Worm (Caenorhabditis elegans): ENCODE data around the gene spe-49.

spe-49 gene

ce11 chrV:6280067-6280466, 1.1 kb upstream of the spe-49 start:
- no peak for TF ChIP-seq hlh-26 (GFP tag; conservative IDR thresholded peaks at IDR 0.05)
- TF ChIP-seq nhr-80 (tag; optimal IDR thresholded peaks at IDR 0.05), result peak; percentile 34
- TF ChIP-seq lsy-27 (tag; optimal IDR thresholded peaks at IDR 0.05; ENCODE audit: borderline replicate concordance, insufficient read depth), result no peak
- TF ChIP-seq F55B11.4 (tag; optimal IDR thresholded peaks at IDR 0.05; ENCODE audit: borderline replicate concordance, insufficient read depth), result no peak

ce11 chrV:6286343-6286742, 5.2 kb downstream of the spe-49 start, which contains the start of gene srn-1:
Gene srn-1, minus strand, starts transcription at chrV:6286443.
- TF ChIP-seq hmg-1.2 (GFP tag; IDR thresholded peaks at IDR 0.05) (no peak), egrh-3 (GFP tag; IDR thresholded peaks at IDR 0.05) (no peak), aptf-2 (GFP tag; conservative IDR thresholded peaks at IDR 0.05) (no peak), mel-28 (tag; optimal IDR thresholded peaks at IDR 0.05; ENCODE audit: borderline replicate concordance) (no peak), dpff-1 (tag; optimal IDR thresholded peaks at IDR 0.05) (no peak), D2030.7 (GFP tag; IDR thresholded peaks at IDR 0.05) (no peak)

ce11 chrV:6288607-6289006, 7.4 kb downstream of the spe-49 start, which contains the start of gene K12B6.11:
Gene K12B6.11, plus strand, starts transcription at chrV:6288907.
- no peak for TF ChIP-seq pha-4 (tag; optimal IDR thresholded peaks at IDR 0.05)
- no peak for TF ChIP-seq ccch-3 (GFP tag; optimal IDR thresholded peaks at IDR 0.05)
- peak; percentile 33 for TF ChIP-seq nhr-80 (tag; optimal IDR thresholded peaks at IDR 0.05)
- no peak for TF ChIP-seq bed-2 (GFP tag; IDR thresholded peaks at IDR 0.05)
- TF ChIP-seq repo-1 (tag; optimal IDR thresholded peaks at IDR 0.05), result no peak
- TF ChIP-seq F10E7.11 (tag; optimal IDR thresholded peaks at IDR 0.05), result no peak

ce11 chrV:6291301-6291700, 10.1 kb downstream of the spe-49 start:
- TF ChIP-seq ztf-6 (GFP tag; IDR thresholded peaks at IDR 0.05) (no peak), nhr-80 (tag; optimal IDR thresholded peaks at IDR 0.05) (peak; percentile 22)

ce11 chrV:6292401-6292800, 11.2 kb downstream of the spe-49 start, which contains the start of gene K12B6.9:
Gene K12B6.9, minus strand, starts transcription at chrV:6292666.
- peak; percentile 82 for TF ChIP-seq nhr-80 (tag; optimal IDR thresholded peaks at IDR 0.05)
- TF ChIP-seq C06A6.2 (GFP tag; conservative IDR thresholded peaks at IDR 0.05), result no peak

ce11 chrV:6296536-6296935, 15.4 kb downstream of the spe-49 start:
- TF ChIP-seq F33H1.4 (GFP tag; IDR thresholded peaks at IDR 0.05) (0 out of 2 replicates have a peak, but pooled peaks have one; percentile 10), aptf-3 (GFP tag; IDR thresholded peaks at IDR 0.05) (peak; percentile 40; the same call in 1 of the 2 replicates), madf-8 (GFP tag; conservative IDR thresholded peaks at IDR 0.05) (peak; percentile 50; the same call in 1 of the 2 replicates), madf-6 (GFP tag; IDR thresholded peaks at IDR 0.05) (peak; percentile 17; the same call in 1 of the 2 replicates), D2030.7 (GFP tag; IDR thresholded peaks at IDR 0.05) (peak; percentile 30; the same call in 1 of the 2 replicates)

- no peak for TF ChIP-seq attf-3 (GFP tag; conservative IDR thresholded peaks at IDR 0.05)
- no peak for TF ChIP-seq bed-1 (GFP tag; IDR thresholded peaks at IDR 0.05)
- TF ChIP-seq nhr-80 (tag; optimal IDR thresholded peaks at IDR 0.05), result peak; percentile 79
- no peak for TF ChIP-seq somi-1 (GFP tag; optimal IDR thresholded peaks at IDR 0.05)
- no peak for TF ChIP-seq egl-44 (GFP tag; IDR thresholded peaks at IDR 0.05)
Measured at ce11 chrV:6301046-6301445, 19.9 kb downstream of the spe-49 start.

ce11 chrV:6302465-6302864, 21.3 kb downstream of the spe-49 start:
- TF ChIP-seq ceh-40 (GFP tag; IDR thresholded peaks at IDR 0.05) (no peak), B0261.1 (tag; optimal IDR thresholded peaks at IDR 0.05) (no peak), F49E8.2 (tag; optimal IDR thresholded peaks at IDR 0.05; ENCODE audit: insufficient read depth) (no peak), somi-1 (GFP tag; optimal IDR thresholded peaks at IDR 0.05) (no peak), lag-1 (GFP tag; IDR thresholded peaks at IDR 0.05) (no peak), nfya-2 (GFP tag; IDR thresholded peaks at IDR 0.05) (no peak)

Measured in whole organism, young adult.